Worm (Caenorhabditis elegans) whole organism, young adult: ENCODE measurements around the gene let-756.

Source experiments
- dpl-1 ChIP-seq: fragments of 150-350 bp; optimal IDR thresholded peaks from 2 replicates; lab custom pipeline; 2014; ENCODE audit warnings: missing biosample characterization, missing genetic modification reagents, missing genetic modification characterization
- efl-1 ChIP-seq: fragments of 150-350 bp; optimal IDR thresholded peaks from 2 replicates; lab custom pipeline; 2014; ENCODE audit warnings: missing biosample characterization, missing genetic modification reagents, missing genetic modification characterization
- ets-4 ChIP-seq: fragments of 200-800 bp; sonication (Bioruptor generic); optimal IDR thresholded peaks from 2 replicates; lab custom pipeline; 2018; ENCODE audit warnings: mild to moderate bottlenecking, missing genetic modification characterization, missing compliant biosample characterization
- hlh-12 ChIP-seq: sonication (generic microtip); optimal IDR thresholded peaks from 2 replicates; lab custom pipeline; 2016; ENCODE audit warnings: missing genetic modification characterization, missing compliant biosample characterization
- lag-1 ChIP-seq: fragments of 200-800 bp; sonication (Bioruptor generic); IDR thresholded peaks from 2 replicates; pipeline ENCODE4 v1.3.6; 2022; ENCODE audit warnings: missing genetic modification reagents, missing genetic modification characterization, missing compliant biosample characterization
- nhr-120 ChIP-seq: fragments of 200-800 bp; sonication (Bioruptor generic); IDR thresholded peaks from 2 replicates; pipeline ENCODE4 v1.3.6; 2022; ENCODE audit warnings: missing genetic modification characterization, missing compliant biosample characterization
- sea-2 ChIP-seq: fragments of 200-800 bp; sonication (Bioruptor generic); IDR thresholded peaks from 2 replicates; pipeline ENCODE4 v1.3.6; 2022; ENCODE audit warnings: missing genetic modification characterization, missing compliant biosample characterization
- unc-62 ChIP-seq: fragments of 150-350 bp; optimal IDR thresholded peaks from 2 replicates; lab custom pipeline; 2014; ENCODE audit warnings: missing biosample characterization, missing genetic modification reagents, missing genetic modification characterization

DNA sequence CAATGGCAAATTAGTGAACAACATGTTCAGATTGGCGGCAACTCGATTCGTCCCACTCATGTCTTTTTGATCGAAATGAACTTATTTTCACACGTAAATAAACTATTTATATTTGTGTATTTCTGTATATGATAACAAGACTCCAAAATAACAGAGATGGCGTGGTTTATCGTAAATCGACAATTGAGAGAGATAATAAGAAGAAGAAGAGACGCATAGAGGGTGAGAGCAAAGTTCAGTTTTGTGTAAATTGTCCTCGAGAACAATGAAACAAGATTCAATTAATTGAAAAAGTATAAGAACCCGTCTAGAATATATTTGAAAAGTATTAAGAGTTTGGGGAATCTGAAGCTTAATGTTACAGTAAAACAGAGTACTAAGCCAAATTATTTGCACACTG is 4.5 kb downstream of the let-756 start:
- TF ChIP-seq hlh-12 (tag; lab: Kevin White, UChicago), result no peak
- TF ChIP-seq unc-62 (GFP tag; lab: Kevin White, UChicago), result no peak
- no peak for TF ChIP-seq sea-2
- TF ChIP-seq dpl-1 (GFP tag; lab: Kevin White, UChicago), result no peak
- TF ChIP-seq lag-1 (GFP tag; lab: Robert Waterston, UW), result no peak
- TF ChIP-seq efl-1 (GFP tag; lab: Kevin White, UChicago), result no peak
- no peak for TF ChIP-seq ets-4 (GFP tag; lab: Kevin White, UChicago)
- TF ChIP-seq nhr-120 (GFP tag; lab: Robert Waterston, UW), result no peak
